Fruit fly (Drosophila melanogaster): ENCODE data around the gene MBD-like.

MBD-like gene

DNA sequence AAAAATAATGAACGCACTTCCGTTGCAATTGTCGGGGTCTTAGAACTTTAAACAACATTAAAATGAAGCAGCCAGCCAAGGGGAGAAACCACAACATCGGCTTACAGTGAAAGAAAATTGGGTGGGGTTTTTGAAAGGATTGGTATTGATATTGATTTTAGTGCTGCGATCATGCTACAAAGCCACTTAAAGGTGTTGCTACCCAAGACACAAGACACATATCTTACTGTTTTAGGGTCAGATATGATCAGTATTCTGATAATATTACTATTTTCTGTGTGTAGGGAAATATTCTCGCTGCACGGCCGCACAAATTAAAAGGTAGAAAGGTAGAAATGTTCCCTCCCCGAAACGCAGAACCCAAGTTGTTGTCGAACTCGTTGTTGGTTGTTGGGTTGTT is 45.5 kb downstream of the MBD-like start:
- TF ChIP-seq Sox15 (GFP tag; optimal IDR thresholded peaks at IDR 0.05) (no peak), CG11294 (GFP tag; IDR thresholded peaks at IDR 0.05) (no peak), CG8632 (GFP tag; optimal IDR thresholded peaks at IDR 0.05) (peak; percentile 35), eg (GFP tag; IDR thresholded peaks at IDR 0.05) (no peak), fkh (GFP tag; optimal IDR thresholded peaks at IDR 0.05) (no peak), fd59A (GFP tag; optimal IDR thresholded peaks at IDR 0.05) (peak; percentile 63), CG16779 (tag; optimal IDR thresholded peaks at IDR 0.05) (peak; percentile 25), CG6163 (GFP tag; IDR thresholded peaks at IDR 0.05) (peak; percentile 65; the same call in 2 of the 3 replicates), CG1621 (tag; optimal IDR thresholded peaks at IDR 0.05) (peak; percentile 62), CG6276 (GFP tag; optimal IDR thresholded peaks at IDR 0.05) (no peak), svp (GFP tag) (peak; percentile 75), Eip78C (GFP tag) (peak; percentile 88), Ets96B (tag; optimal IDR thresholded peaks at IDR 0.05) (peak; percentile 71), CG7368 (GFP tag; optimal IDR thresholded peaks at IDR 0.05) (peak; percentile 47), Hr38 (GFP tag; optimal IDR thresholded peaks at IDR 0.05) (no peak), CG8119 (GFP tag; IDR thresholded peaks at IDR 0.05) (peak; percentile 39; the same call in 1 of the 3 replicates), CG3919 (GFP tag; optimal IDR thresholded peaks at IDR 0.05) (peak; percentile 75), salr (GFP tag; optimal IDR thresholded peaks at IDR 0.05) (peak; percentile 43 to 48), CG32006 (GFP tag; optimal IDR thresholded peaks at IDR 0.05) (peak; percentile 53), CG31627 (GFP tag; optimal IDR thresholded peaks at IDR 0.05) (peak; percentile 54), topi (GFP tag; optimal IDR thresholded peaks at IDR 0.05) (peak; percentile 54), CG11762 (GFP tag; optimal IDR thresholded peaks at IDR 0.05; ENCODE audit: insufficient read depth) (peak; percentile 17), net (GFP tag; optimal IDR thresholded peaks at IDR 0.05) (peak; percentile 31), Hr4 (GFP tag; optimal IDR thresholded peaks at IDR 0.05) (no peak), Blimp-1 (GFP tag; optimal IDR thresholded peaks at IDR 0.05) (no peak), fd85E (GFP tag; optimal IDR thresholded peaks at IDR 0.05) (no peak), CG10669 (GFP tag; optimal IDR thresholded peaks at IDR 0.05) (peak; percentile 69), Sox102F (GFP tag; optimal IDR thresholded peaks at IDR 0.05) (peak; percentile 44), Hr39 (GFP tag; optimal IDR thresholded peaks at IDR 0.05) (peak; percentile 57), CG6808 (GFP tag; optimal IDR thresholded peaks at IDR 0.05) (peak; percentile 64), Smox (GFP tag; optimal IDR thresholded peaks at IDR 0.05) (peak; percentile 53), CG9139 (GFP tag; optimal IDR thresholded peaks at IDR 0.05) (no peak), OdsH (GFP tag; optimal IDR thresholded peaks at IDR 0.05) (peak; percentile 61), achi (GFP tag; optimal IDR thresholded peaks at IDR 0.05) (peak; percentile 61), spab (GFP tag; optimal IDR thresholded peaks at IDR 0.05) (peak; percentile 65), Lpt (GFP tag; optimal IDR thresholded peaks at IDR 0.05) (peak; percentile 28), CG34406 (GFP tag; optimal IDR thresholded peaks at IDR 0.05) (peak; percentile 14), pdm3 (GFP tag; optimal IDR thresholded peaks at IDR 0.05) (peak; percentile 63), vri (GFP tag; optimal IDR thresholded peaks at IDR 0.05) (peak; percentile 13), CG4318 (GFP tag; optimal IDR thresholded peaks at IDR 0.05) (no peak), CG6854 (GFP tag; optimal IDR thresholded peaks at IDR 0.05) (peak; percentile 7), CG3032 (tag; optimal IDR thresholded peaks at IDR 0.05) (peak; percentile 63), esn (GFP tag; optimal IDR thresholded peaks at IDR 0.05) (peak; percentile 67), Eip93F (GFP tag; optimal IDR thresholded peaks at IDR 0.05) (no peak), CG11902 (GFP tag; optimal IDR thresholded peaks at IDR 0.05) (no peak), ss (GFP tag; optimal IDR thresholded peaks at IDR 0.05) (peak; percentile 28 to 35), dsx (GFP tag; optimal IDR thresholded peaks at IDR 0.05; ENCODE audit: poor library complexity, severe bottlenecking) (peak; percentile 61), Eip75B (GFP tag; optimal IDR thresholded peaks at IDR 0.05) (peak; percentile 65), cyc (GFP tag; optimal IDR thresholded peaks at IDR 0.05) (peak; percentile 56), CG15336 (GFP tag; IDR thresholded peaks at IDR 0.05) (peak; percentile 43; the same call in 1 of the 2 replicates), Met (GFP tag; optimal IDR thresholded peaks at IDR 0.05) (peak; percentile 52), acj6 (GFP tag; optimal IDR thresholded peaks at IDR 0.05) (peak; percentile 62)
